Worm (Caenorhabditis elegans): Measurements from ENCODE around the gene T07G12.3.

Gene T07G12.3

DNA sequence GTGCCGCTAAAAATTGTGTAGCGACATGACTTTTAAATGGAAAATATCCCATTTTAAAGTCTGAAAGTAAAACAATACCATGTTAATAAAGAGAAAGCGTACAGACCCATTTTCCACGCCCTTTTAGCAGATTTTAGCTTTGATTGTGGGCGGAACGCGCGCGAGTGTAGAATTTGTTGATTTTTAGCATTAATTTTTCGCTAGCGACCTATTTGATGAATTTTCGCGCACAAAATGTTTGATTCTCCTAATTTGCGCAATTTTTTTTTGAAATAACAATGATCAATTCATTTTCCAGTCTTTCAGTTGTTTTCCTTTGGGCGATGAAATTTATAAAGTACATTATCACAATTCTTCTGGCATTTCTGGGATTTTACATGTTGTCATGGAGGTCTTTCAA, at the start of gene T07G12.3:
TSS of gene T07G12.3 (plus strand) at position 301 of the 400 bp plus-strand sequence.
- TF ChIP-seq ceh-8 (GFP tag; optimal IDR thresholded peaks at IDR 0.05): no peak
- no peak for TF ChIP-seq rnt-1 (tag; optimal IDR thresholded peaks at IDR 0.05)
- TF ChIP-seq mef-2 (tag; optimal IDR thresholded peaks at IDR 0.05): no peak
- TF ChIP-seq tbx-2 (tag; optimal IDR thresholded peaks at IDR 0.05): no peak
- TF ChIP-seq nhr-76 (tag; optimal IDR thresholded peaks at IDR 0.05): no peak
- TF ChIP-seq nhr-47 (tag; optimal IDR thresholded peaks at IDR 0.05): no peak
- TF ChIP-seq ama-1 (optimal IDR thresholded peaks at IDR 0.05): no peak
- no peak for TF ChIP-seq ceh-90 (tag; optimal IDR thresholded peaks at IDR 0.05)

DNA sequence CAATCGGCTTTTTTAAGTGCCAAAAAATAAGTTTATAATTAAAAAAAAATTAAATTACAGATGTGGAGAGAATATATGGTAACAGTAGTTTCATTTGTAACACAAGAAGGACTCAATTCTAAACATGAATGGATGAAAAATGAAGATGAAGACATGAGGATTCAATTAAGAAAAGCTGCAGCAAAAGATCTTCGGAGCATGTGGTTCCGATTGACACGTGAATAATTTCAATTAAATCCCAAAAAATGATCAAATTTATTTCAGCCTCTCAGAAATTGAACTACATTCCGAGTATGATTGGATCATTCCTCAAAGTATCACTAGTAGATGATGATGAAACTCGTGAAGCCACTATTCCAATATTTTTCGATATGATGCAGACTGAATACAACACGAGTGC, 44.3 kb upstream of the T07G12.3 start:
- TF ChIP-seq fkh-4 (tag; optimal IDR thresholded peaks at IDR 0.05; ENCODE audit: borderline replicate concordance) (peak; percentile 88), dsc-1 (tag; optimal IDR thresholded peaks at IDR 0.05) (peak; percentile 98), unc-130 (tag; optimal IDR thresholded peaks at IDR 0.05) (no peak), lin-35 (GFP tag; optimal IDR thresholded peaks at IDR 0.05) (no peak), irx-1 (tag; optimal IDR thresholded peaks at IDR 0.05) (no peak), efl-3 (GFP tag; optimal IDR thresholded peaks at IDR 0.05) (no peak), dpl-1 (GFP tag; optimal IDR thresholded peaks at IDR 0.05) (no peak), fkh-8 (tag; optimal IDR thresholded peaks at IDR 0.05) (no peak), hlh-4 (tag; optimal IDR thresholded peaks at IDR 0.05) (no peak)

- TF ChIP-seq efl-1 (optimal IDR thresholded peaks at IDR 0.05) (no peak), efl-1 (GFP tag; optimal IDR thresholded peaks at IDR 0.05 in 1 of 2) (peak in 1 of 2 experiments; percentile 51), ama-1 (optimal IDR thresholded peaks at IDR 0.05) (no peak), dsc-1 (tag; optimal IDR thresholded peaks at IDR 0.05) (peak; percentile 32)
These were observed 35.3 kb upstream of the T07G12.3 start for ce11 chrIV:10498401-10498800.

ce11 chrIV:10499948-10500356, 33.8 kb upstream of the T07G12.3 start:
- peak; percentile 93 for TF ChIP-seq fkh-8 (tag; optimal IDR thresholded peaks at IDR 0.05)
- TF ChIP-seq pag-3 (tag; optimal IDR thresholded peaks at IDR 0.05; ENCODE audit: borderline replicate concordance, insufficient read depth): no peak
- TF ChIP-seq blmp-1 (tag; optimal IDR thresholded peaks at IDR 0.05): no peak
- no peak for TF ChIP-seq Y116A8C.19 (tag; optimal IDR thresholded peaks at IDR 0.05; ENCODE audit: borderline replicate concordance)
- peak; percentile 78 for TF ChIP-seq unc-86 (tag; optimal IDR thresholded peaks at IDR 0.05)
- TF ChIP-seq sox-4 (tag; optimal IDR thresholded peaks at IDR 0.05): peak; percentile 34
- no peak for TF ChIP-seq ceh-63 (GFP tag; optimal IDR thresholded peaks at IDR 0.05)
- no peak for TF ChIP-seq nhr-85 (tag)
- peak; percentile 40 for TF ChIP-seq pax-3 (tag; optimal IDR thresholded peaks at IDR 0.05)
- TF ChIP-seq ceh-90 (tag; optimal IDR thresholded peaks at IDR 0.05): no peak
- TF ChIP-seq ceh-88 (GFP tag; IDR thresholded peaks at IDR 0.05): no peak
- no peak for TF ChIP-seq pqm-1 (tag; optimal IDR thresholded peaks at IDR 0.05)
- TF ChIP-seq fkh-4 (tag; optimal IDR thresholded peaks at IDR 0.05; ENCODE audit: borderline replicate concordance): no peak
- no peak for TF ChIP-seq unc-130 (tag; optimal IDR thresholded peaks at IDR 0.05)
- peak; percentile 75 for TF ChIP-seq dsc-1 (tag; optimal IDR thresholded peaks at IDR 0.05)
- TF ChIP-seq isw-1 (GFP tag; IDR thresholded peaks at IDR 0.05): peak; percentile 53
- TF ChIP-seq nhr-84 (tag; optimal IDR thresholded peaks at IDR 0.05): no peak
- TF ChIP-seq nhr-11 (tag; optimal IDR thresholded peaks at IDR 0.05): no peak
- no peak for TF ChIP-seq hlh-4 (tag; optimal IDR thresholded peaks at IDR 0.05)
- peak; percentile 6; the same call in 1 of the 2 replicates for TF ChIP-seq nhr-19 (GFP tag; conservative IDR thresholded peaks at IDR 0.05)
- TF ChIP-seq ceh-82 (tag; optimal IDR thresholded peaks at IDR 0.05): peak; percentile 41 to 83 (median 44)
- peak; percentile 19 for TF ChIP-seq xbp-1 (tag; optimal IDR thresholded peaks at IDR 0.05)
- no peak for TF ChIP-seq nhr-28 (tag; optimal IDR thresholded peaks at IDR 0.05)
- peak; percentile 95 for TF ChIP-seq lin-14 (GFP tag; optimal IDR thresholded peaks at IDR 0.05)
- no peak for TF ChIP-seq lin-13 (GFP tag; optimal IDR thresholded peaks at IDR 0.05)
- TF ChIP-seq nhr-90 (tag; optimal IDR thresholded peaks at IDR 0.05; ENCODE audit: poor library complexity): no peak
- peak; percentile 24 to 74 for TF ChIP-seq lsy-2 (tag; optimal IDR thresholded peaks at IDR 0.05)
- no peak for TF ChIP-seq ceh-8 (GFP tag; optimal IDR thresholded peaks at IDR 0.05)
- no peak for TF ChIP-seq unc-98 (GFP tag; IDR thresholded peaks at IDR 0.05)
- TF ChIP-seq ama-1 (optimal IDR thresholded peaks at IDR 0.05): no peak
- no peak for TF ChIP-seq aha-1 (tag; optimal IDR thresholded peaks at IDR 0.05)
- TF ChIP-seq alr-1 (tag; optimal IDR thresholded peaks at IDR 0.05; ENCODE audit: borderline replicate concordance): no peak
- TF ChIP-seq C04F5.9 (tag; optimal IDR thresholded peaks at IDR 0.05): no peak
- no peak for TF ChIP-seq nhr-12 (tag; optimal IDR thresholded peaks at IDR 0.05)
- TF ChIP-seq fos-1 (tag; optimal IDR thresholded peaks at IDR 0.05): peak; percentile 68
- TF ChIP-seq C34B4.2 (tag; optimal IDR thresholded peaks at IDR 0.05): no peak

Data from whole organism, L1 larva.